Fruit fly (Drosophila melanogaster): ENCODE data around the gene Tim17a1.

Tim17a1 gene

dm6 chr3R:12314236-12314635 lies 50.2 kb downstream of the Tim17a1 start (continued):
- TF ChIP-seq topi (GFP tag; optimal IDR thresholded peaks at IDR 0.05) (peak; percentile 81), CG10669 (GFP tag; optimal IDR thresholded peaks at IDR 0.05) (peak; percentile 83), CG3032 (tag; optimal IDR thresholded peaks at IDR 0.05) (peak; percentile 86), CG31627 (GFP tag; optimal IDR thresholded peaks at IDR 0.05) (peak; percentile 80), CG10631 (GFP tag; optimal IDR thresholded peaks at IDR 0.05) (peak; percentile 65), dac (GFP tag; optimal IDR thresholded peaks at IDR 0.05) (no peak), CG8119 (GFP tag; IDR thresholded peaks at IDR 0.05) (peak; percentile 47), CG6792 (GFP tag; optimal IDR thresholded peaks at IDR 0.05) (peak; percentile 80), CG9139 (GFP tag; optimal IDR thresholded peaks at IDR 0.05) (peak; percentile 70), Eip75B (GFP tag; optimal IDR thresholded peaks at IDR 0.05) (peak; percentile 68), Hr4 (GFP tag; optimal IDR thresholded peaks at IDR 0.05) (peak; percentile 29), CG6854 (GFP tag; optimal IDR thresholded peaks at IDR 0.05) (peak; percentile 68)

All from whole organism, prepupa.